Fruit fly (Drosophila melanogaster): ENCODE data around the gene fh.

fh gene

dm6 chrX:9136776-9137550 lies 11.9 kb downstream of the fh start (continued):
- TF ChIP-seq Xbp1 (GFP tag; optimal IDR thresholded peaks at IDR 0.05) = peak; percentile 55
- TF ChIP-seq onecut (GFP tag; IDR thresholded peaks at IDR 0.05) = peak; percentile 31; the same call in 1 of the 2 replicates
- peak; percentile 34 for TF ChIP-seq lilli (GFP tag; optimal IDR thresholded peaks at IDR 0.05)
- peak; percentile 16 for TF ChIP-seq CG4820 (GFP tag; optimal IDR thresholded peaks at IDR 0.05)
- TF ChIP-seq CG5953 (GFP tag; IDR thresholded peaks at IDR 0.05) = peak; percentile 28; the same call in 1 of the 2 replicates
- TF ChIP-seq maf-S (GFP tag; optimal IDR thresholded peaks at IDR 0.05) = peak; percentile 33
- TF ChIP-seq Optix (GFP tag; IDR thresholded peaks at IDR 0.05) = no peak
- peak; percentile 25 for TF ChIP-seq CG3407 (GFP tag; optimal IDR thresholded peaks at IDR 0.05)
- no peak for TF ChIP-seq sens-2 (GFP tag; IDR thresholded peaks at IDR 0.05)
- peak; percentile 1 for TF ChIP-seq Atf3 (GFP tag; optimal IDR thresholded peaks at IDR 0.05)
- TF ChIP-seq CG4730 (GFP tag; IDR thresholded peaks at IDR 0.05) = peak; percentile 38; the same call in 1 of the 2 replicates
- no peak for TF ChIP-seq Dip3 (GFP tag; optimal IDR thresholded peaks at IDR 0.05)
- peak; percentile 73 for TF ChIP-seq dmrt99B (tag; optimal IDR thresholded peaks at IDR 0.05)
- peak; percentile 49 for TF ChIP-seq CG13424 (tag; optimal IDR thresholded peaks at IDR 0.05)
- TF ChIP-seq Oaz (GFP tag; IDR thresholded peaks at IDR 0.05) = no peak
- no peak for TF ChIP-seq Atf6 (GFP tag; IDR thresholded peaks at IDR 0.05)
- peak; percentile 37 for TF ChIP-seq CG12769 (tag; optimal IDR thresholded peaks at IDR 0.05)
- TF ChIP-seq CG9817 (tag; optimal IDR thresholded peaks at IDR 0.05) = peak; percentile 14
- no peak for TF ChIP-seq MTF-1 (GFP tag; optimal IDR thresholded peaks at IDR 0.05; ENCODE audit: borderline replicate concordance)
- 0 out of 3 replicates have a peak, but pooled peaks have one; percentile 15 for TF ChIP-seq H15 (GFP tag; IDR thresholded peaks at IDR 0.05)
- peak; percentile 65 for TF ChIP-seq row (GFP tag; IDR thresholded peaks at IDR 0.05)
- TF ChIP-seq Eip74EF (GFP tag; optimal IDR thresholded peaks at IDR 0.05) = peak in 1 of 2 experiments; percentile 17
- no peak for TF ChIP-seq CG2889 (GFP tag; IDR thresholded peaks at IDR 0.05)
- peak; percentile 49 for TF ChIP-seq CG4424 (GFP tag; optimal IDR thresholded peaks at IDR 0.05)
- TF ChIP-seq gce (GFP tag; IDR thresholded peaks at IDR 0.05) = 0 out of 3 replicates have a peak, but pooled peaks have one; percentile 31
- peak; percentile 44; the same call in 1 of the 2 replicates for TF ChIP-seq lmd (GFP tag; IDR thresholded peaks at IDR 0.05)
- no peak for TF ChIP-seq lov (optimal IDR thresholded peaks at IDR 0.05)
- TF ChIP-seq lov (GFP tag; IDR thresholded peaks at IDR 0.05) = no peak; the same call in 2 of the 3 replicates
- TF ChIP-seq shn (GFP tag; optimal IDR thresholded peaks at IDR 0.05) = peak; percentile 32
- peak; percentile 10 for TF ChIP-seq Ets97D (GFP tag; optimal IDR thresholded peaks at IDR 0.05)
- TF ChIP-seq CG17361 (GFP tag; IDR thresholded peaks at IDR 0.05) = peak; percentile 65
- TF ChIP-seq slbo (GFP tag; IDR thresholded peaks at IDR 0.05) = peak; percentile 45
- TF ChIP-seq ci (GFP tag; IDR thresholded peaks at IDR 0.05) = peak; percentile 59; the same call in 1 of the 3 replicates
- no peak for TF ChIP-seq Bdp1 (GFP tag; optimal IDR thresholded peaks at IDR 0.05)
- TF ChIP-seq CG8281 (tag; optimal IDR thresholded peaks at IDR 0.05) = peak; percentile 25
- TF ChIP-seq gfzf (GFP tag; optimal IDR thresholded peaks at IDR 0.05) = no peak
- TF ChIP-seq CG6813 (GFP tag; optimal IDR thresholded peaks at IDR 0.05) = peak; percentile 26
- TF ChIP-seq jigr1 (GFP tag; IDR thresholded peaks at IDR 0.05) = no peak
- no peak for TF ChIP-seq CG13296 (GFP tag; optimal IDR thresholded peaks at IDR 0.05)
- TF ChIP-seq ara (GFP tag; IDR thresholded peaks at IDR 0.05) = no peak
- TF ChIP-seq ap (GFP tag; IDR thresholded peaks at IDR 0.05) = no peak
- TF ChIP-seq ato (GFP tag; IDR thresholded peaks at IDR 0.05; ENCODE audit: partially characterized antibody) = no peak
- peak; percentile 24 for TF ChIP-seq jumu (GFP tag; optimal IDR thresholded peaks at IDR 0.05)
- peak; percentile 33 for TF ChIP-seq CG1529 (GFP tag; optimal IDR thresholded peaks at IDR 0.05)
- TF ChIP-seq CG7839 (tag; optimal IDR thresholded peaks at IDR 0.05) = peak; percentile 62
- peak; percentile 52 for TF ChIP-seq CG8388 (GFP tag; optimal IDR thresholded peaks at IDR 0.05)
- no peak for TF ChIP-seq CTCF (GFP tag; optimal IDR thresholded peaks at IDR 0.05)
- TF ChIP-seq CG8478 (optimal IDR thresholded peaks at IDR 0.05) = no peak
- no peak for TF ChIP-seq prd (optimal IDR thresholded peaks at IDR 0.05)
- peak; percentile 69 for TF ChIP-seq prd (GFP tag; IDR thresholded peaks at IDR 0.05)
- TF ChIP-seq Camta (GFP tag; optimal IDR thresholded peaks at IDR 0.05) = peak; percentile 41
